Fruit fly (Drosophila melanogaster): ENCODE measurements around the gene Fbp2.

DNA sequence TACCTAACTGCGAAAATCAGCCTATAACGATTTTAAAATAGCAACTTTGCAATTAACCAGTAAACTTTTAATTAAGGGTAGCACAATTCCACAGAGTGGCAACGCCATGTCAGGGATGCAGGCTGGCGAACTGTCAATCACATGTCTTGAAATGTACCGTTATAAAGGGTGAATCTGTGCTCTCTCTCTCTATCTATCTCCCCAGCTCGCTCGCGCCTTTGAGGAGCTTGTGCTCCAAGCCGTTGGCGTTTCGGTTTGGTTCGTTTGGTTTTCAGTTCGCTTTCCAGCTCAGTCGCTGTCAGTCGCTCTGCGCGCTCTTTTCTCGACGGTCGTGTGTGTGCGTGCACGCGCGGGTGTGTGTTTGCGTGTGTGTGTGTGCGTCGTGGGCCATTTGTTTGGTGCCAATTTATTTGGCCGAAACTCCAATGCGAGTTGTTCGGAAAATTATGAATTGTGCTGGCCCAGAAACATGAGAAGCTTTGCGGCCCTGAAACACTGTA lies 10.7 kb downstream of the Fbp2 start, which contains the start of gene numb:
- TF ChIP-seq CG8478 (optimal IDR thresholded peaks at IDR 0.05) (no peak), CTCF (optimal IDR thresholded peaks at IDR 0.05) (no peak)
